Worm (Caenorhabditis elegans) whole organism, mixed stage, embryonic: ENCODE results near the gene fkb-6.

Source experiments
- bed-3 ChIP-seq: fragments of 200-800 bp; sonication (Bioruptor generic); optimal IDR thresholded peaks from 3 replicates; lab custom pipeline; 2018; ENCODE audit warnings: mild to moderate bottlenecking, missing genetic modification characterization, moderate library complexity, missing compliant biosample characterization
- blmp-1 ChIP-seq: fragments of 150-350 bp; optimal IDR thresholded peaks from 2 replicates; lab custom pipeline; 2014; ENCODE audit warnings: missing biosample characterization, missing genetic modification characterization
- ceh-43 ChIP-seq: fragments of 200-800 bp; sonication (Bioruptor generic); optimal IDR thresholded peaks from 2 replicates; lab custom pipeline; 2018; ENCODE audit warnings: mild to moderate bottlenecking, missing genetic modification characterization, moderate library complexity, missing compliant biosample characterization
- ces-1 ChIP-seq: fragments of 150-350 bp; optimal IDR thresholded peaks from 2 replicates; lab custom pipeline; 2014; ENCODE audit warnings: missing biosample characterization, missing genetic modification reagents, missing genetic modification characterization
- elt-3 ChIP-seq: fragments of 150-350 bp; optimal IDR thresholded peaks from 2 replicates; lab custom pipeline; 2014; ENCODE audit warnings: missing biosample characterization, missing genetic modification characterization
- lsy-2 ChIP-seq: fragments of 150-350 bp; optimal IDR thresholded peaks from 2 replicates; lab custom pipeline; 2014; ENCODE audit warnings: missing biosample characterization, missing genetic modification characterization
- mls-2 ChIP-seq: sonication (generic microtip); optimal IDR thresholded peaks from 2 replicates; lab custom pipeline; 2016; ENCODE audit warnings: mild to moderate bottlenecking, missing genetic modification characterization, moderate library complexity, missing compliant biosample characterization
- nhr-76 ChIP-seq: sonication (generic microtip); optimal IDR thresholded peaks from 2 replicates; lab custom pipeline; 2017; ENCODE audit warnings: missing biosample characterization, missing genetic modification characterization
- unc-39 ChIP-seq: fragments of 150-350 bp; optimal IDR thresholded peaks from 2 replicates; lab custom pipeline; 2014; ENCODE audit warnings: missing biosample characterization, missing genetic modification characterization

- TF ChIP-seq ceh-43 (GFP tag; lab: Kevin White, UChicago) (no peak), ces-1 (GFP tag; lab: Kevin White, UChicago) (no peak), nhr-76 (tag; lab: Kevin White, UChicago) (no peak), blmp-1 (tag; lab: Kevin White, UChicago) (no peak), elt-3 (tag; lab: Kevin White, UChicago) (no peak), mls-2 (no peak), lsy-2 (no peak), unc-39 (no peak), bed-3 (no peak)
These were observed 20.4 kb downstream of the fkb-6 start for ce11 chrV:20866406-20866805.
